Worm (Caenorhabditis elegans) whole organism, L1 larva: Measurements from ENCODE around the gene ymel-1.
A peak's percentile ranks its signal among the peaks of the same experiment; 100 is the strongest.

Experiments used
- C16A3.4 ChIP-seq: fragments of 150-350 bp; optimal IDR thresholded peaks from 2 replicates; lab custom pipeline; 2014; ENCODE audit warnings: missing biosample characterization, missing genetic modification characterization
- C34B4.2 ChIP-seq: sonication (generic microtip); optimal IDR thresholded peaks from 2 replicates; lab custom pipeline; 2017; ENCODE audit warnings: mild to moderate bottlenecking, missing genetic modification characterization, missing compliant biosample characterization
- F16B12.6 ChIP-seq: fragments of 150-350 bp; optimal IDR thresholded peaks from 2 replicates; lab custom pipeline; 2014; ENCODE audit warnings: missing biosample characterization, missing genetic modification characterization
- alr-1 ChIP-seq: fragments of 200-800 bp; sonication (Bioruptor generic); optimal IDR thresholded peaks from 2 replicates; lab custom pipeline; 2018; ENCODE audit warnings: borderline replicate concordance, mild to moderate bottlenecking, missing genetic modification characterization, missing compliant biosample characterization
- ama-1 ChIP-seq: fragments of 150-350 bp; optimal IDR thresholded peaks from 2 replicates; lab custom pipeline; 2014
- blmp-1 ChIP-seq: fragments of 150-350 bp; optimal IDR thresholded peaks from 2 replicates; lab custom pipeline; 2014; ENCODE audit warnings: missing biosample characterization, missing genetic modification characterization
- ceh-63 ChIP-seq: fragments of 200-800 bp; sonication (Bioruptor generic); optimal IDR thresholded peaks from 2 replicates; lab custom pipeline; 2018; ENCODE audit warnings: mild to moderate bottlenecking, missing genetic modification characterization, missing compliant biosample characterization
- ceh-8 ChIP-seq: fragments of 200-800 bp; sonication (Bioruptor generic); optimal IDR thresholded peaks from 2 replicates; lab custom pipeline; 2018; ENCODE audit warnings: mild to moderate bottlenecking, missing genetic modification characterization, moderate library complexity, missing compliant biosample characterization
- ceh-82 ChIP-seq, 3 experiments: fragments of 150-350 bp in 1 of 3; sonication (generic microtip) in 2 of 3; optimal IDR thresholded peaks; 2 replicates each; lab custom pipeline; 2014 to 2017; ENCODE audit warnings: missing biosample characterization in 3 of 3, missing genetic modification characterization in 3 of 3
- ces-1 ChIP-seq: fragments of 150-350 bp; optimal IDR thresholded peaks from 2 replicates; lab custom pipeline; 2014; ENCODE audit warnings: missing biosample characterization, missing genetic modification reagents, missing genetic modification characterization
- dpl-1 ChIP-seq, 3 experiments: fragments of 150-350 bp in 2 of 3; sonication (generic microtip) in 1 of 3; optimal IDR thresholded peaks; 2 replicates each; lab custom pipeline; 2014 to 2017; ENCODE audit warnings: missing biosample characterization in 3 of 3, missing genetic modification characterization in 3 of 3, missing genetic modification reagents in 3 of 3
- efl-1 ChIP-seq, 4 experiments: fragments of 150-350 bp; optimal IDR thresholded peaks in 3 of 4; peaks in 1 of 4; 1 replicate in 1 of 4; 2 replicates in 3 of 4; lab custom pipeline; 2014; ENCODE audit warnings: missing biosample characterization in 2 of 4, missing genetic modification characterization in 2 of 4, missing genetic modification reagents in 2 of 4
- efl-3 ChIP-seq: fragments of 200-800 bp; sonication (Bioruptor generic); optimal IDR thresholded peaks from 2 replicates; lab custom pipeline; 2018; ENCODE audit warnings: mild to moderate bottlenecking, missing genetic modification characterization, missing compliant biosample characterization
- egl-13 ChIP-seq: sonication (generic microtip); optimal IDR thresholded peaks from 2 replicates; lab custom pipeline; 2016; ENCODE audit warnings: missing genotype, missing genetic modification reagents, missing genetic modification characterization, missing compliant biosample characterization
- egl-27 ChIP-seq, 2 experiments: fragments of 150-350 bp in 1 of 2; sonication (generic microtip); optimal IDR thresholded peaks; 3 replicates each; lab custom pipeline; 2017 to 2018; ENCODE audit warnings: missing biosample characterization in 2 of 2, missing genetic modification characterization in 2 of 2, missing genetic modification reagents in 2 of 2
- elt-2 ChIP-seq: sonication (generic microtip); optimal IDR thresholded peaks from 2 replicates; lab custom pipeline; 2016; ENCODE audit warnings: missing genetic modification characterization, mild to moderate bottlenecking, inconsistent platforms, missing compliant biosample characterization, missing genetic modification reagents
- ets-5 ChIP-seq: fragments of 200-800 bp; sonication (Bioruptor generic); IDR thresholded peaks from 2 replicates; pipeline ENCODE4 v1.3.6; 2022; ENCODE audit warnings: missing genetic modification characterization, missing compliant biosample characterization
- fkh-8 ChIP-seq: sonication (generic microtip); optimal IDR thresholded peaks from 2 replicates; lab custom pipeline; 2016; ENCODE audit warnings: mild to moderate bottlenecking, missing genetic modification characterization, missing compliant biosample characterization
- fos-1 ChIP-seq: fragments of 150-350 bp; optimal IDR thresholded peaks from 2 replicates; lab custom pipeline; 2014; ENCODE audit warnings: missing biosample characterization, missing genetic modification characterization
- grh-1 ChIP-seq: fragments of 200-800 bp; sonication (Bioruptor generic); IDR thresholded peaks from 2 replicates; pipeline ENCODE4 v1.3.6; 2022; ENCODE audit warnings: missing genetic modification reagents, missing genetic modification characterization, missing compliant biosample characterization
- hlh-17 ChIP-seq: fragments of 200-800 bp; sonication (Bioruptor generic); optimal IDR thresholded peaks from 2 replicates; lab custom pipeline; 2018; ENCODE audit warnings: missing genetic modification characterization, mild to moderate bottlenecking, missing compliant biosample characterization, moderate library complexity, borderline replicate concordance
- hlh-4 ChIP-seq: sonication (generic microtip); optimal IDR thresholded peaks from 2 replicates; lab custom pipeline; 2016; ENCODE audit warnings: mild to moderate bottlenecking, missing genetic modification characterization, missing compliant biosample characterization
- isw-1 ChIP-seq: fragments of 200-800 bp; sonication (Bioruptor generic); IDR thresholded peaks from 2 replicates; pipeline ENCODE4 v1.3.6; 2022; ENCODE audit warnings: missing genetic modification characterization, missing compliant biosample characterization
- lin-13 ChIP-seq: fragments of 150-350 bp; optimal IDR thresholded peaks from 2 replicates; lab custom pipeline; 2014; ENCODE audit warnings: missing biosample characterization, missing genetic modification reagents, missing genetic modification characterization
- lin-14 ChIP-seq: fragments of 200-800 bp; sonication (Bioruptor generic); optimal IDR thresholded peaks from 2 replicates; lab custom pipeline; 2018; ENCODE audit warnings: mild to moderate bottlenecking, missing genetic modification characterization, moderate library complexity, missing compliant biosample characterization
- lin-15B ChIP-seq: fragments of 150-350 bp; sonication (generic microtip); optimal IDR thresholded peaks from 3 replicates; lab custom pipeline; 2014; ENCODE audit warnings: missing biosample characterization, missing genetic modification characterization
- mdl-1 ChIP-seq, 2 experiments: fragments of 150-350 bp; optimal IDR thresholded peaks; 2 replicates each; lab custom pipeline; 2014 to 2017; ENCODE audit warnings: missing biosample characterization in 2 of 2, missing genetic modification characterization in 2 of 2, inconsistent platforms in 1 of 2
- mep-1 ChIP-seq: fragments of 150-350 bp; optimal IDR thresholded peaks from 2 replicates; lab custom pipeline; 2014; ENCODE audit warnings: missing biosample characterization, missing genetic modification characterization
- nhr-11 ChIP-seq: fragments of 150-350 bp; optimal IDR thresholded peaks from 2 replicates; lab custom pipeline; 2014; ENCODE audit warnings: missing biosample characterization, missing genetic modification characterization
- nhr-12 ChIP-seq: sonication (generic microtip); optimal IDR thresholded peaks from 2 replicates; lab custom pipeline; 2017; ENCODE audit warnings: missing biosample characterization, missing genetic modification characterization
- nhr-19 ChIP-seq: fragments of 200-800 bp; sonication (Bioruptor generic); conservative IDR thresholded peaks from 2 replicates; pipeline ENCODE4 v1.3.6; 2022; ENCODE audit warnings: missing genetic modification characterization, missing compliant biosample characterization
- nhr-20 ChIP-seq: sonication (generic microtip); optimal IDR thresholded peaks from 2 replicates; lab custom pipeline; 2016; ENCODE audit warnings: mild to moderate bottlenecking, missing genetic modification characterization, missing compliant biosample characterization
- nhr-237 ChIP-seq: fragments of 150-350 bp; optimal IDR thresholded peaks from 2 replicates; lab custom pipeline; 2014; ENCODE audit warnings: missing biosample characterization, missing genetic modification characterization
- nhr-28 ChIP-seq: fragments of 150-350 bp; optimal IDR thresholded peaks from 2 replicates; lab custom pipeline; 2014; ENCODE audit warnings: missing biosample characterization, missing genetic modification characterization
- nhr-47 ChIP-seq: sonication (generic microtip); optimal IDR thresholded peaks from 2 replicates; lab custom pipeline; 2016; ENCODE audit warnings: mild to moderate bottlenecking, missing genetic modification characterization, moderate library complexity, missing compliant biosample characterization
- nhr-71 ChIP-seq: sonication (generic microtip); optimal IDR thresholded peaks from 2 replicates; lab custom pipeline; 2016; ENCODE audit warnings: mild to moderate bottlenecking, missing genetic modification characterization, moderate library complexity, missing compliant biosample characterization
- nhr-84 ChIP-seq: sonication (generic microtip); optimal IDR thresholded peaks from 2 replicates; lab custom pipeline; 2017; ENCODE audit warnings: missing biosample characterization, missing genetic modification characterization
- pqm-1 ChIP-seq: sonication (generic microtip); optimal IDR thresholded peaks from 3 replicates; lab custom pipeline; 2017; ENCODE audit warnings: missing biosample characterization, missing genetic modification characterization
- rnt-1 ChIP-seq: sonication (generic microtip); optimal IDR thresholded peaks from 2 replicates; lab custom pipeline; 2016; ENCODE audit warnings: mild to moderate bottlenecking, missing genetic modification characterization, moderate library complexity, missing compliant biosample characterization
- skn-1 ChIP-seq: fragments of 150-350 bp; optimal IDR thresholded peaks from 2 replicates; lab custom pipeline; 2014; ENCODE audit warnings: missing biosample characterization, missing genetic modification characterization
- snpc-4 ChIP-seq: fragments of 150-350 bp; optimal IDR thresholded peaks from 2 replicates; lab custom pipeline; 2014; ENCODE audit warnings: missing biosample characterization, missing genetic modification characterization
- sup-37 ChIP-seq: fragments of 200-800 bp; sonication (Bioruptor generic); optimal IDR thresholded peaks from 2 replicates; lab custom pipeline; 2018; ENCODE audit warnings: mild to moderate bottlenecking, missing genetic modification characterization, missing compliant biosample characterization
- swsn-7 ChIP-seq: sonication (generic microtip); optimal IDR thresholded peaks from 2 replicates; lab custom pipeline; 2016; ENCODE audit warnings: missing genetic modification characterization, missing compliant biosample characterization
- unc-30 ChIP-seq: sonication (generic microtip); optimal IDR thresholded peaks from 2 replicates; lab custom pipeline; 2017; ENCODE audit warnings: missing biosample characterization, missing genetic modification characterization
- unc-62 ChIP-seq: fragments of 150-350 bp; optimal IDR thresholded peaks from 2 replicates; lab custom pipeline; 2014; ENCODE audit warnings: missing biosample characterization, missing genetic modification reagents, missing genetic modification characterization
- unc-86 ChIP-seq: sonication (generic microtip); optimal IDR thresholded peaks from 2 replicates; lab custom pipeline; 2016; ENCODE audit warnings: missing genetic modification characterization, missing compliant biosample characterization
- xbp-1 ChIP-seq: sonication (generic microtip); optimal IDR thresholded peaks from 2 replicates; lab custom pipeline; 2016; ENCODE audit warnings: missing genetic modification characterization, missing compliant biosample characterization
- zag-1 ChIP-seq: fragments of 150-350 bp; optimal IDR thresholded peaks from 2 replicates; lab custom pipeline; 2014; ENCODE audit warnings: missing biosample characterization, missing genetic modification characterization
- ztf-11 ChIP-seq, 2 experiments: sonication (generic microtip); optimal IDR thresholded peaks; 2 replicates each; lab custom pipeline; 2016 to 2017; ENCODE audit warnings: missing genetic modification characterization in 2 of 2, missing biosample characterization in 1 of 2, missing compliant biosample characterization in 1 of 2

Gene ymel-1

DNA sequence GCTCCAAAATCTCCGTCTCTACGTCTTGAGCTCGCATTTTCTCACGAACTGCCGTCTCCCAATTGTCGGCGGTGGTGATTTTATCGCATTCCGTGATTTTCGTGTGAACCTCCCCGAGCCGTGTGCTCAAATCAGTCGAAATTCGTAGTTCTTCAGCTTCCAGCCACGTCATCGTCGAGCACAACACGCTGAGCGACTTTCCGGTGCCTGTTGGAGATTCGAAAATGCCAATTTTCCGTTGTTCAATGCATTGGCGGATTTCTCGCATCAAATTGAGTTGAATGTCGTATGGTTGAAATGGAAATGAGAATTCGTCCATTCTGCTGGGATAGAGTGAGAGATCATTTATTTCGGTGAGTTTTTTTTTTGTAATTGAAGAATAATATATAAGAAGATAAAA is 11.0 kb upstream of the ymel-1 start, which contains the start of the genes M03C11.3 and chl-1:
Gene M03C11.3, plus strand, starts transcription at position 153 of the 400 bp plus-strand sequence.
Gene chl-1, minus strand, starts transcription at position 323 of the 400 bp plus-strand sequence.
- TF ChIP-seq efl-1 (optimal IDR thresholded peaks at IDR 0.05; lab: Kevin White, UChicago) (no peak), efl-1 (GFP tag; optimal IDR thresholded peaks at IDR 0.05 in 1 of 2; lab: Kevin White, UChicago) (peak in 1 of 2 experiments; percentile 91), xbp-1 (tag; lab: Kevin White, UChicago) (no peak), nhr-47 (tag; lab: Kevin White, UChicago) (no peak), sup-37 (no peak)

DNA sequence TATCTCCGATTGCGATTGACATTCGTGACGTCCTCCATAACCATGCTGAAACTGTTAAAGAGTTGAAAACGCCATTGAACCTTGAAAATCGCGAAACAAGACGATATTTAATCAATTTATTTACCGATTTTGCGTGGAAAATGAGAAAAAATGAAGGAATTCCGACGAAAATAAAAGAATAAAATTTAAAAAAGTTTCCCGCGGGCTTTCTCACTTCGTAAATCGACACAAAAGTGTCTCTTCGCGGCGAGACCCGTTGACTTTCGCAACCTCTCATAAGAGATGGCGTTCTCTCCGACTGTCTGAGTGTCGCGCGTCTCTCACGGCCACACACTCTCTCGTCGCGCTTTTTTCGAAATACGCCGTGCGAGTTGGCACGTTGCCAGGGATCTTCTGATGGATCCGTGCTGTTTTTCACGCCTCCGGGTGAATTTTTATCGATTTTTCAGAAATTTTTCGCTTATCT is 8.7 kb upstream of the ymel-1 start, which contains the start of gene hat-1:
Gene hat-1, minus strand, starts transcription at position 51 of the 466 bp plus-strand sequence.
- TF ChIP-seq lin-13 (GFP tag; lab: Kevin White, UChicago) (peak; percentile 95), swsn-7 (tag; lab: Kevin White, UChicago) (peak; percentile 97), isw-1 (peak; percentile 98), grh-1 (GFP tag; lab: Robert Waterston, UW) (peak; percentile 93), nhr-47 (tag; lab: Kevin White, UChicago) (peak; percentile 98), egl-27 (tag; optimal IDR thresholded peaks at IDR 0.05; lab: Kevin White, UChicago) (peak in 1 of 2 experiments; percentile 7), hlh-17 (GFP tag; lab: Kevin White, UChicago) (no peak), dpl-1 (GFP tag; optimal IDR thresholded peaks at IDR 0.05; lab: Kevin White, UChicago) (peak; percentile 92 to 95 (median 94)), lin-14 (GFP tag; lab: Kevin White, UChicago) (peak; percentile 98), rnt-1 (peak; percentile 96), fkh-8 (peak; percentile 98), efl-3 (peak; percentile 54), ceh-82 (tag; optimal IDR thresholded peaks at IDR 0.05; lab: Kevin White, UChicago) (peak; percentile 95 to 97 (median 96)), egl-13 (tag; lab: Kevin White, UChicago) (peak; percentile 92), blmp-1 (tag; lab: Kevin White, UChicago) (peak; percentile 82), ztf-11 (tag; optimal IDR thresholded peaks at IDR 0.05; lab: Kevin White, UChicago) (peak in 1 of 2 experiments; percentile 80), F16B12.6 (peak; percentile 70), nhr-28 (no peak), efl-1 (optimal IDR thresholded peaks at IDR 0.05; lab: Kevin White, UChicago) (peak; percentile 95 to 97), efl-1 (GFP tag; optimal IDR thresholded peaks at IDR 0.05 in 1 of 2; lab: Kevin White, UChicago) (peak; percentile 90 to 99), xbp-1 (tag; lab: Kevin White, UChicago) (peak; percentile 97), unc-30 (tag; lab: Kevin White, UChicago) (no peak), ceh-63 (GFP tag; lab: Kevin White, UChicago) (no peak), lin-15B (tag; lab: Kevin White, UChicago) (peak; percentile 91), zag-1 (tag; lab: Kevin White, UChicago) (no peak), pqm-1 (tag; lab: Kevin White, UChicago) (no peak), mdl-1 (tag; optimal IDR thresholded peaks at IDR 0.05; lab: Kevin White, UChicago) (peak in 1 of 2 experiments; percentile 85), ets-5 (GFP tag; lab: Robert Waterston, UW) (no peak), snpc-4 (tag; lab: Kevin White, UChicago) (peak; percentile 83), ces-1 (no peak), ama-1 (lab: Kevin White, UChicago) (no peak), mep-1 (tag; lab: Kevin White, UChicago) (peak; percentile 95), C16A3.4 (tag; lab: Kevin White, UChicago) (peak; percentile 88), ceh-8 (GFP tag; lab: Kevin White, UChicago) (peak; percentile 88), alr-1 (tag; lab: Kevin White, UChicago) (no peak), elt-2 (tag; lab: Kevin White, UChicago) (peak; percentile 85), skn-1 (tag; lab: Kevin White, UChicago) (peak; percentile 93), nhr-12 (tag; lab: Kevin White, UChicago) (no peak), C34B4.2 (tag; lab: Kevin White, UChicago) (peak; percentile 52), unc-62 (GFP tag; lab: Kevin White, UChicago) (no peak), fos-1 (tag; lab: Kevin White, UChicago) (peak; percentile 92), nhr-11 (peak; percentile 91), unc-86 (peak; percentile 98), hlh-4 (tag; lab: Kevin White, UChicago) (no peak), nhr-20 (tag; lab: Kevin White, UChicago) (peak; percentile 97), nhr-19 (GFP tag; lab: Robert Waterston, UW) (peak; percentile 97), nhr-71 (tag; lab: Kevin White, UChicago) (peak; percentile 98), nhr-84 (tag; lab: Kevin White, UChicago) (no peak), nhr-237 (peak; percentile 83)
